Fruit fly (Drosophila melanogaster) whole organism, wandering third instar larva: ENCODE data around the gene CG34164.

Source experiments
- CG32264 ChIP-seq: fragments of 200-800 bp; sonication (Bioruptor generic); optimal IDR thresholded peaks from 2 replicates; lab custom pipeline; 2016; ENCODE audit warnings: missing biosample characterization, missing genetic modification characterization
- GATAd ChIP-seq: sonication (Bioruptor generic); optimal IDR thresholded peaks from 2 replicates; lab custom pipeline; 2016; ENCODE audit warnings: missing biosample characterization, missing genetic modification characterization
- Hr78 ChIP-seq: fragments of >200 bp; optimal IDR thresholded peaks from 2 replicates; lab custom pipeline; 2017; ENCODE audit warnings: missing biosample characterization, missing genetic modification characterization
- Jra ChIP-seq: sonication (Bioruptor generic); optimal IDR thresholded peaks from 2 replicates; lab custom pipeline; 2016; ENCODE audit warnings: missing biosample characterization, missing genetic modification characterization
- br ChIP-seq: fragments of 200-800 bp; sonication (Bioruptor generic); optimal IDR thresholded peaks from 2 replicates; lab custom pipeline; 2016; ENCODE audit warnings: missing biosample characterization, missing genetic modification characterization
- dl ChIP-seq, 2 experiments: fragments of 175-275, 200-275 bp in 1 of 2; fragments of 200-275 bp in 1 of 2; sonication (Bioruptor generic); optimal IDR thresholded peaks; lab custom pipeline; 2018; ENCODE audit warnings: mild to moderate bottlenecking in 2 of 2, missing biosample characterization in 2 of 2, missing genetic modification characterization in 2 of 2, moderate library complexity in 2 of 2; ENCODE audit not compliant: partially characterized antibody in 2 of 2, insufficient read depth in 1 of 2
- dmrt93B ChIP-seq: fragments of 200-800 bp; sonication (Bioruptor generic); optimal IDR thresholded peaks from 2 replicates; lab custom pipeline; 2018; ENCODE audit warnings: missing biosample characterization, mild to moderate bottlenecking, missing genetic modification characterization
- h ChIP-seq: fragments of 200-800 bp; sonication (Bioruptor generic); optimal IDR thresholded peaks from 3 replicates; lab custom pipeline; 2016; ENCODE audit warnings: missing biosample characterization, mild to moderate bottlenecking, missing genetic modification characterization
- lola ChIP-seq: fragments of >200 bp; optimal IDR thresholded peaks from 2 replicates; lab custom pipeline; 2017; ENCODE audit warnings: missing biosample characterization, missing genetic modification characterization
- pan ChIP-seq: fragments of >200 bp; optimal IDR thresholded peaks from 2 replicates; lab custom pipeline; 2017
- psq ChIP-seq: fragments of 200-800 bp; sonication (Bioruptor generic); optimal IDR thresholded peaks from 3 replicates; lab custom pipeline; 2017; ENCODE audit warnings: missing biosample characterization, mild to moderate bottlenecking, missing genetic modification characterization, moderate library complexity
- sv ChIP-seq: fragments of 200-800 bp; sonication (Bioruptor generic); optimal IDR thresholded peaks from 3 replicates; lab custom pipeline; 2016; ENCODE audit warnings: missing biosample characterization, missing genetic modification characterization
- usp ChIP-seq: fragments of >200 bp; optimal IDR thresholded peaks from 2 replicates; lab custom pipeline; 2017; ENCODE audit warnings: missing biosample characterization, missing genetic modification characterization

DNA sequence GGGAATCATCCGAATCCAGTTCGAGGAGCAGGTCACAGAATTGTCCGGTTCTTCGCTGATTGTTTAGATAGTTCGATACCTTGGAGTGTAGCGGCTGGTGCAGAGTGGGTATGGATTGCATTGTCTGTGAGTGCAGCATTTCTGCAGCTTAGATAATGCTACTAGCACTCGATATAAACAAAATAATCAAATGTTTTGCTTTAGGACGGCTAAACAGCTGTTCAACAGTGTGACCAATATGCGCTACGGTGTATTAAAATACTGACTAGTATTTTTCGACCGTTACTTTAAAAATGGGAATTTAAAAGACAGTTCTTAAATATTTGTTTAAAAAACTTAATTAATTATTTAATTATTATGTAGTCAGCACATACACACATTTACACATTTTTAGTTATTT lies 7.4 kb upstream of the CG34164 start, which contains the start of gene Plzf:
- TF ChIP-seq br (no peak), h (GFP tag; lab: Kevin White, UChicago) (no peak), psq (no peak), sv (GFP tag; lab: Kevin White, UChicago) (no peak), pan (lab: Kevin White, UChicago) (no peak), dmrt93B (no peak), Hr78 (GFP tag; lab: Kevin White, UChicago) (no peak), lola (GFP tag; lab: Kevin White, UChicago) (no peak), Jra (GFP tag; lab: Kevin White, UChicago) (no peak), usp (GFP tag; lab: Kevin White, UChicago) (no peak), GATAd (no peak), CG32264 (no peak), dl (GFP tag; optimal IDR thresholded peaks at IDR 0.05; lab: Kevin White, UChicago; ENCODE audit: insufficient read depth in 1 of 2, partially characterized antibody in 2 of 2) (no peak)
